Worm (Caenorhabditis elegans): Measurements from ENCODE around the gene kat-1.

The kat-1 gene

DNA sequence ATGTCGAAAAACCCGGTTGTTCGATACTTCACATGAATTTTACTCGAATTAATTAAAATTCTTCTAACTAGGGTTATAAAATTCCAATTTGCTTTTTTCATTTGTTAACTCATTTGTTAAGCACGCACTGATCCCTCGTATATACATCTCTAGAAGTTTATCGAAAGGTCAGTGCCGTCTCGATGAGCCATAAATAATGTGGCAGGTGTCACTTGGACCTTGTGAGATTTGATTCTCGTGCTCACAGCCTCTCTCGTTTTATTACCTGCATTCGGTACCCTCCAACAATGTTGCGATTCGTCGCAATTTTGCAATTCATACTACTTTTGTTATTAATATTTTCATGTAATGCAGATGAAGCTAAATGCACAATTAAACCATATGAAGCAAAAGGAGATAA, 42.7 kb downstream of the kat-1 start, which contains the start of gene spon-1:
spon-1 (plus strand) TSS at position 208 of the 400 bp plus-strand sequence.
- no peak for TF ChIP-seq cey-2 (tag; optimal IDR thresholded peaks at IDR 0.05; ENCODE audit: borderline replicate concordance, insufficient read depth)
- no peak for TF ChIP-seq fos-1 (tag; optimal IDR thresholded peaks at IDR 0.05)
- TF ChIP-seq unc-62 (GFP tag; optimal IDR thresholded peaks at IDR 0.05 in 1 of 2): no peak
- no peak for TF ChIP-seq unc-62 (tag; optimal IDR thresholded peaks at IDR 0.05)
- TF ChIP-seq ceh-82 (tag; optimal IDR thresholded peaks at IDR 0.05): no peak
- TF ChIP-seq egl-43 (GFP tag; IDR thresholded peaks at IDR 0.05): no peak
- TF ChIP-seq spr-1 (tag; optimal IDR thresholded peaks at IDR 0.05): no peak
- TF ChIP-seq zip-11 (GFP tag; IDR thresholded peaks at IDR 0.05): no peak
- no peak for TF ChIP-seq T26A8.4 (GFP tag; IDR thresholded peaks at IDR 0.05)
- TF ChIP-seq Y48G9A.11 (GFP tag; IDR thresholded peaks at IDR 0.05): no peak
- TF ChIP-seq lin-1 (GFP tag; IDR thresholded peaks at IDR 0.05): no peak
- TF ChIP-seq daf-19 (GFP tag; conservative IDR thresholded peaks at IDR 0.05): no peak
- TF ChIP-seq fkh-10 (GFP tag; optimal IDR thresholded peaks at IDR 0.05): no peak
- TF ChIP-seq duxl-1 (tag; optimal IDR thresholded peaks at IDR 0.05; ENCODE audit: poor library complexity): no peak

DNA sequence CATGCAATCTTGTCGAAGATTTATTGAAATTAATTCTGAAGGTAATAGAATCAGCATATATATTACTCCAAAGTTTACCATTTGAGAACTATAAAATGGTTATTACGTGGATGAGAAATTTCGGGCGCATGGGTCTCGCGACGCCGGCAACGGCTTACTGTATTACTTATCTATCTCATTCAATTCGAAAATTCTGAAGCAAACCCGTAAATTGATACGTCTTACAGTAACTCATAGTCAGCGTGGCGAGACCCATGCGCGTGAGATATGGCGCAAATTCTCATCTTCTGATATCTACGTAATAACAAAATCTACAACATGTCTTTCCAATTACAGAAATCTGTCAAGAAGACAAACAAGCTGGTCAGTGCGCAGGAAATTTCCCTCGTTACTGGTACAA, 45.9 kb downstream of the kat-1 start:
- no peak for TF ChIP-seq mes-2 (tag; optimal IDR thresholded peaks at IDR 0.05; ENCODE audit: poor library complexity, severe bottlenecking)
- peak; percentile 93 for TF ChIP-seq aha-1 (tag)

- no peak for TF ChIP-seq ceh-44 (GFP tag; IDR thresholded peaks at IDR 0.05)
- TF ChIP-seq unc-130 (GFP tag; optimal IDR thresholded peaks at IDR 0.05): peak; percentile 32
Observed at ce11 chrII:7121762-7122292, 48.2 kb downstream of the kat-1 start, which contains the start of gene F10E7.2. F10E7.2 (plus strand) TSS chrII:7122242.

DNA sequence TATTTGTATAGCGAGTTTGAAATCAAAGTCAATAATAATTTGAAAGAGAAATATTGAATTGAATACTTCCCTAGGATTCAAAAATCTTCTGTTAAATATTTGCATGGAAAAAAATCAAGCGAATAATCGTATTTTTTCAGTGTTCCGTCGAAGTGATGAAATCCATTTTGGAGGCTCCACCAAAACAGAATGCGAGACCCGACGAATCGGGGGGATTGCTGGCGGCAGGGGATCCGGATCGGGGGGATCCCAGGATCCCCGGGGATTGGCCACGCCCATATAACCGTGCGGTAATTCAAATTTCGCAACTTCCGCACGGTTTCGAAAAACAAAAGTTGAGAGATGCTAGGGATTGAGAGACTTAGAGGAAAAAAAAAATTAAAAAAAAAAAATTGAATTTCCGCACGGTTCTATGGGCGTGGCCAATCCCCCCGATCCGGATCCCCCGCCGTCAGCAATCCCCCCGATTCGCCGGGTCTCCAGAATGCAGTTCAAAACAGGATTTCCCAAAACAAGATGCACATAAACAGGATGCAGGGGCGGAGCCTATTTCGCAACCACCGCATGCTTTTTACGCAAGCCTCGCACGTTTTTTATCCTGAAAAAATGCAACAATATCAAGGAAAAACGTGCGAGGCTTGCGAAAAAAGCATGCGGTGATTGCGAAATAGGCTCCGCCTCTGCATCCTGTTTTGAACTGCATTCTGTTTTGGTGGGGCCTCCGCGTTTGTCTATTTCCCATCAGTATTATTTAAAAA, 49.2 kb downstream of the kat-1 start, which contains the start of gene F10E7.11:
F10E7.11 (minus strand) TSS at position 232 of the 758 bp plus-strand sequence.
- TF ChIP-seq ztf-11 (tag; optimal IDR thresholded peaks at IDR 0.05) (no peak), hlh-30 (tag; optimal IDR thresholded peaks at IDR 0.05; ENCODE audit: insufficient read depth) (no peak), pha-4 (GFP tag; IDR thresholded peaks at IDR 0.05) (peak; percentile 40; the same call in 1 of the 2 replicates), pha-4 (tag; optimal IDR thresholded peaks at IDR 0.05) (no peak), mdt-29 (GFP tag; IDR thresholded peaks at IDR 0.05) (0 out of 2 replicates have a peak, but pooled peaks have one; percentile 14), ctbp-1 (GFP tag; IDR thresholded peaks at IDR 0.05) (peak; percentile 48; the same call in 1 of the 2 replicates), set-16 (GFP tag; IDR thresholded peaks at IDR 0.05) (peak; percentile 71), F49E8.2 (tag; optimal IDR thresholded peaks at IDR 0.05; ENCODE audit: borderline replicate concordance) (no peak), ces-1 (GFP tag; optimal IDR thresholded peaks at IDR 0.05) (no peak), egl-43 (GFP tag; IDR thresholded peaks at IDR 0.05) (0 out of 2 replicates have a peak, but pooled peaks have one; percentile 8), Y48G9A.11 (GFP tag; IDR thresholded peaks at IDR 0.05) (0 out of 2 replicates have a peak, but pooled peaks have one; percentile 26), lin-38 (GFP tag; IDR thresholded peaks at IDR 0.05) (peak; percentile 75), dpl-1 (GFP tag; optimal IDR thresholded peaks at IDR 0.05) (peak; percentile 0), mxl-3 (GFP tag; optimal IDR thresholded peaks at IDR 0.05) (no peak), aha-1 (tag) (peak; percentile 5), dmd-8 (GFP tag; IDR thresholded peaks at IDR 0.05) (0 out of 2 replicates have a peak, but pooled peaks have one; percentile 23), ztf-7 (tag; optimal IDR thresholded peaks at IDR 0.05) (no peak), mes-2 (tag; optimal IDR thresholded peaks at IDR 0.05; ENCODE audit: poor library complexity, severe bottlenecking) (peak; percentile 80), arid-1 (GFP tag; conservative IDR thresholded peaks at IDR 0.05) (peak; percentile 74; the same call in 1 of the 2 replicates), T26A8.4 (GFP tag; IDR thresholded peaks at IDR 0.05) (peak; percentile 62), vab-7 (GFP tag; IDR thresholded peaks at IDR 0.05) (peak; percentile 56; the same call in 1 of the 2 replicates), fos-1 (tag; optimal IDR thresholded peaks at IDR 0.05) (no peak), lsy-2 (tag; optimal IDR thresholded peaks at IDR 0.05) (peak in 1 of 2 experiments; percentile 57), hmg-1.1 (GFP tag; IDR thresholded peaks at IDR 0.05) (peak; percentile 76), nhr-41 (GFP tag; IDR thresholded peaks at IDR 0.05) (no peak), F37D6.2 (tag; optimal IDR thresholded peaks at IDR 0.05) (peak; percentile 77), nhr-42 (GFP tag; IDR thresholded peaks at IDR 0.05) (peak; percentile 54; the same call in 1 of the 2 replicates)
